Worm (Caenorhabditis elegans): ENCODE data around the gene H03G16.5.

DNA sequence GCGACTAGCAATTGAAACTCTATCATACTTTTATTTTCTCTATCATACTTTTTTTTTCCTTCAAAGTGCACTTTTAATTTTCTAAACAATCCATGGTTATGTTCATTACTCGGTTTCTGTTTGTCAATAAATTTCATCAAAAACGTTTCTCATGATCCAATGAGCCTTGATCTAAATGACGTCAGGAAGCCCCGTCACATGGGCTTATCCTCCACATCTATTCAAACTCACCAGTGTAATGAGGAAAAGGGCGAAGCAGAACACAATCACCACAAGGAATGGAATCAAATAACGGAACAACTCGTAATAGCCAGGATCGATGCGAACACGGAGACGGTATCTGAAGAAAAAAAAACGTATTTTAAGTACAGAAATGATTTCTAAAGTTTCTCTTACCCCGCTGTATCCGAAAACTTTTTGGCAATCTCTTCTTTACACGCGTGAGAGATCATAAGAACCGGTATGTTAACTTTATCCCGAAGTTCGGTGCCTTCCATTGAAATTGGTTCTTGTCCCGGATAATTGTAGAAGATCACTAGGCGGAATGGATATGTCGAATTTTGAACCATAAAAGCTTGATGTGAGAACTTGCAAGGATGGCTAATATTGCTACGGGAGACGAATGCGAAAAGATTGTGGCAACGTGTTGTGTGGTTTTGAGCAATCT lies 17.5 kb downstream of the H03G16.5 start:
- TF ChIP-seq ama-1 (optimal IDR thresholded peaks at IDR 0.05) (no peak), unc-86 (tag; optimal IDR thresholded peaks at IDR 0.05) (no peak), ttx-3 (tag; optimal IDR thresholded peaks at IDR 0.05) (no peak), sox-4 (tag; optimal IDR thresholded peaks at IDR 0.05) (no peak), odd-2 (tag; optimal IDR thresholded peaks at IDR 0.05) (no peak), fkh-10 (GFP tag; optimal IDR thresholded peaks at IDR 0.05) (no peak), nhr-11 (tag; optimal IDR thresholded peaks at IDR 0.05) (no peak), elt-2 (tag; optimal IDR thresholded peaks at IDR 0.05) (no peak), lin-11 (tag; optimal IDR thresholded peaks at IDR 0.05) (no peak), ets-4 (tag; optimal IDR thresholded peaks at IDR 0.05) (no peak), ceh-31 (tag; optimal IDR thresholded peaks at IDR 0.05) (no peak), sox-2 (GFP tag; IDR thresholded peaks at IDR 0.05) (no peak)

Measured in whole organism, late embryonic.